Fruit fly (Drosophila melanogaster) whole organism, embryonic: ENCODE measurements around the gene CG33969.

ENCODE experiments used
- Blimp-1 ChIP-seq: fragments of 200-800 bp; sonication (Bioruptor generic); optimal IDR thresholded peaks from 3 replicates; lab custom pipeline; 2018; ENCODE audit warnings: missing biosample characterization, missing genetic modification characterization, mild to moderate bottlenecking, moderate library complexity, missing genetic modification reagents
- CG10462 ChIP-seq: fragments of 200-800 bp; sonication (Bioruptor generic); optimal IDR thresholded peaks from 2 replicates; lab custom pipeline; 2016; ENCODE audit warnings: missing biosample characterization, missing genetic modification characterization
- CG11456 ChIP-seq: fragments of 200-800 bp; sonication (Bioruptor generic); IDR thresholded peaks from 3 replicates; pipeline ENCODE4 v1.3.6; 2022; ENCODE audit warnings: missing biosample characterization, missing genetic modification characterization
- CG1233 ChIP-seq: fragments of 200-800 bp; sonication (Bioruptor generic); optimal IDR thresholded peaks from 4 replicates; lab custom pipeline; 2018; ENCODE audit warnings: missing biosample characterization, mild to moderate bottlenecking, missing genetic modification characterization
- CG15011 ChIP-seq: fragments of 200-800 bp; sonication (Bioruptor generic); optimal IDR thresholded peaks from 3 replicates; lab custom pipeline; 2018; ENCODE audit warnings: missing biosample characterization, mild to moderate bottlenecking, missing genetic modification characterization
- CG16815 ChIP-seq: fragments of 200-800 bp; sonication (Bioruptor generic); optimal IDR thresholded peaks from 3 replicates; lab custom pipeline; 2017; ENCODE audit warnings: missing biosample characterization, mild to moderate bottlenecking, missing genetic modification characterization
- CG17328 ChIP-seq: fragments of 200-800 bp; sonication (Bioruptor generic); IDR thresholded peaks from 2 replicates; pipeline ENCODE4 v1.3.6; 2022; ENCODE audit warnings: missing biosample characterization, missing genetic modification characterization
- CG17568 ChIP-seq: fragments of 200-800 bp; sonication (Bioruptor generic); optimal IDR thresholded peaks from 2 replicates; lab custom pipeline; 2018; ENCODE audit warnings: missing biosample characterization, mild to moderate bottlenecking, missing genetic modification characterization, moderate library complexity
- CG17802 ChIP-seq: fragments of 200-800 bp; sonication (Bioruptor generic); optimal IDR thresholded peaks from 2 replicates; lab custom pipeline; 2018; ENCODE audit warnings: missing biosample characterization, mild to moderate bottlenecking, missing genetic modification characterization, moderate library complexity
- CG1832 ChIP-seq: fragments of 200-800 bp; sonication (Bioruptor generic); optimal IDR thresholded peaks from 2 replicates; lab custom pipeline; 2017; ENCODE audit warnings: missing biosample characterization, mild to moderate bottlenecking, missing genetic modification characterization, inconsistent platforms
- CG3995 ChIP-seq: fragments of 200-800 bp; sonication (Bioruptor generic); optimal IDR thresholded peaks from 3 replicates; lab custom pipeline; 2016; ENCODE audit warnings: missing biosample characterization, missing genetic modification characterization
- CG6689 ChIP-seq: fragments of 200-800 bp; sonication (Bioruptor generic); IDR thresholded peaks from 2 replicates; pipeline ENCODE4 v1.3.6; 2022; ENCODE audit warnings: missing biosample characterization, missing genetic modification characterization
- CG6813 ChIP-seq: fragments of 200-800 bp; sonication (Bioruptor generic); optimal IDR thresholded peaks from 2 replicates; lab custom pipeline; 2017; ENCODE audit warnings: missing biosample characterization, missing genetic modification characterization, mild to moderate bottlenecking, moderate library complexity, missing genetic modification reagents
- CG7556 ChIP-seq: fragments of 200-800 bp; sonication (Bioruptor generic); optimal IDR thresholded peaks from 2 replicates; lab custom pipeline; 2017; ENCODE audit warnings: missing biosample characterization, mild to moderate bottlenecking, missing genetic modification characterization
- CG7786 ChIP-seq: fragments of 200-800 bp; sonication (Bioruptor generic); optimal IDR thresholded peaks from 2 replicates; lab custom pipeline; 2016; ENCODE audit warnings: missing biosample characterization, missing genetic modification characterization
- CG8359 ChIP-seq: fragments of 200-800 bp; sonication (Bioruptor generic); optimal IDR thresholded peaks from 2 replicates; lab custom pipeline; 2017; ENCODE audit warnings: missing biosample characterization, mild to moderate bottlenecking, missing genetic modification characterization, borderline replicate concordance
- Camta ChIP-seq: fragments of 200-800 bp; sonication (Bioruptor generic); optimal IDR thresholded peaks from 2 replicates; lab custom pipeline; 2016; ENCODE audit warnings: missing biosample characterization, missing genetic modification characterization
- Dad ChIP-seq: fragments of 200-800 bp; sonication (Bioruptor generic); optimal IDR thresholded peaks from 3 replicates; lab custom pipeline; 2016; ENCODE audit warnings: missing biosample characterization, missing genetic modification characterization
- Dfd ChIP-seq, 2 experiments: fragments of >200 bp; optimal IDR thresholded peaks; 2 replicates each; lab custom pipeline; 2017; ENCODE audit warnings: missing biosample characterization in 2 of 2, missing genetic modification characterization in 2 of 2
- Doc2 ChIP-seq: fragments of 200-800 bp; sonication (Bioruptor generic); IDR thresholded peaks from 2 replicates; pipeline ENCODE4 v1.3.6; 2022; ENCODE audit warnings: missing biosample characterization, missing genetic modification characterization
- H2.0 ChIP-seq: fragments of 200-800 bp; sonication (Bioruptor generic); IDR thresholded peaks from 2 replicates; pipeline ENCODE4 v1.3.6; 2022; ENCODE audit warnings: missing biosample characterization, missing genetic modification characterization
- HLH54F ChIP-seq: fragments of 200-800 bp; sonication (Bioruptor generic); optimal IDR thresholded peaks from 3 replicates; lab custom pipeline; 2016; ENCODE audit warnings: missing biosample characterization, missing genetic modification characterization
- Kr ChIP-seq: fragments of 200-800 bp; sonication (Bioruptor generic); optimal IDR thresholded peaks from 2 replicates; lab custom pipeline; 2017; ENCODE audit warnings: missing biosample characterization, mild to moderate bottlenecking, missing genetic modification characterization
- Lhr ChIP-seq: fragments of 200-800 bp; sonication (Bioruptor generic); optimal IDR thresholded peaks from 3 replicates; lab custom pipeline; 2017; ENCODE audit warnings: mild to moderate bottlenecking, missing biosample characterization, missing genetic modification reagents, missing genetic modification characterization
- Mad ChIP-seq: fragments of 200-800 bp; sonication (Bioruptor generic); optimal IDR thresholded peaks from 2 replicates; lab custom pipeline; 2016; ENCODE audit warnings: missing biosample characterization, missing genetic modification characterization
- Neu2 ChIP-seq: fragments of 200-800 bp; sonication (Bioruptor generic); optimal IDR thresholded peaks from 3 replicates; lab custom pipeline; 2016; ENCODE audit warnings: missing biosample characterization, missing genetic modification characterization, borderline replicate concordance
- Spps ChIP-seq: fragments of 200-800 bp; sonication (Bioruptor generic); optimal IDR thresholded peaks from 2 replicates; lab custom pipeline; 2018; ENCODE audit warnings: missing biosample characterization, mild to moderate bottlenecking, missing genetic modification characterization
- ash1 ChIP-seq: fragments of 200-800 bp; sonication (Bioruptor generic); optimal IDR thresholded peaks from 2 replicates; lab custom pipeline; 2018; ENCODE audit warnings: missing biosample characterization, mild to moderate bottlenecking, missing genetic modification characterization
- bowl ChIP-seq: fragments of 200-800 bp; sonication (Bioruptor generic); IDR thresholded peaks from 2 replicates; pipeline ENCODE4 v1.3.6; 2022; ENCODE audit warnings: missing biosample characterization, missing genetic modification characterization
- bsh ChIP-seq, 2 experiments: fragments of 200-800 bp; sonication (Bioruptor generic); optimal IDR thresholded peaks; 2 replicates each; lab custom pipeline; 2017 to 2018; ENCODE audit warnings: mild to moderate bottlenecking in 2 of 2, missing biosample characterization in 2 of 2, missing genetic modification characterization in 2 of 2, moderate library complexity in 1 of 2
- eyg ChIP-seq: fragments of 200-800 bp; sonication (Bioruptor generic); optimal IDR thresholded peaks from 3 replicates; lab custom pipeline; 2016; ENCODE audit warnings: missing biosample characterization, missing genetic modification characterization
- ind ChIP-seq: fragments of 200-800 bp; sonication (Bioruptor generic); optimal IDR thresholded peaks from 3 replicates; lab custom pipeline; 2016; ENCODE audit warnings: missing biosample characterization, missing genetic modification characterization
- inv ChIP-seq: fragments of 200-800 bp; sonication (Bioruptor generic); IDR thresholded peaks from 2 replicates; pipeline ENCODE4 v1.3.6; 2022; ENCODE audit warnings: missing biosample characterization, missing genetic modification characterization; ENCODE audit not compliant: partially characterized antibody
- lov ChIP-seq, 2 experiments: fragments of 200-800 bp in 1 of 2; fragments of >200 bp in 1 of 2; sonication (Bioruptor generic) in 1 of 2; IDR thresholded peaks in 1 of 2; optimal IDR thresholded peaks in 1 of 2; 2 replicates in 1 of 2; 3 replicates in 1 of 2; pipeline versions ENCODE4 v1.3.6 to Lab custom; 2017 to 2022; ENCODE audit warnings: missing biosample characterization in 1 of 2, missing genetic modification characterization in 1 of 2
- onecut ChIP-seq: fragments of 200-800 bp; sonication (Bioruptor generic); IDR thresholded peaks from 2 replicates; pipeline ENCODE4 v1.3.6; 2022; ENCODE audit warnings: missing biosample characterization, missing genetic modification characterization
- org-1 ChIP-seq: fragments of 200-800 bp; sonication (Bioruptor generic); optimal IDR thresholded peaks from 2 replicates; lab custom pipeline; 2017; ENCODE audit warnings: missing biosample characterization, missing genetic modification characterization
- psq ChIP-seq: fragments of 200-800 bp; sonication (Bioruptor generic); optimal IDR thresholded peaks from 2 replicates; lab custom pipeline; 2017; ENCODE audit warnings: missing biosample characterization, missing genetic modification characterization
- run ChIP-seq: fragments of 200-800 bp; sonication (Bioruptor generic); optimal IDR thresholded peaks from 3 replicates; lab custom pipeline; 2018; ENCODE audit warnings: missing biosample characterization, mild to moderate bottlenecking, missing genetic modification characterization
- sc ChIP-seq, 3 experiments: fragments of >200 bp in 2 of 3; fragments of 200-800 bp in 1 of 3; sonication (Bioruptor generic) in 1 of 3; optimal IDR thresholded peaks; 2 replicates in 2 of 3; 3 replicates in 1 of 3; lab custom pipeline; 2017; ENCODE audit warnings: mild to moderate bottlenecking in 1 of 3, missing biosample characterization in 1 of 3, missing genetic modification characterization in 1 of 3, missing genetic modification reagents in 1 of 3
- sens-2 ChIP-seq: fragments of 200-800 bp; sonication (Bioruptor generic); IDR thresholded peaks from 2 replicates; pipeline ENCODE4 v1.3.6; 2022; ENCODE audit warnings: missing biosample characterization, missing genetic modification characterization
- tio ChIP-seq: fragments of 200-800 bp; sonication (Bioruptor generic); optimal IDR thresholded peaks from 2 replicates; lab custom pipeline; 2017; ENCODE audit warnings: missing biosample characterization, missing genetic modification characterization, inconsistent platforms
- vfl ChIP-seq: fragments of 200-800 bp; sonication (Bioruptor generic); optimal IDR thresholded peaks from 2 replicates; lab custom pipeline; 2016; ENCODE audit warnings: missing biosample characterization, missing genetic modification characterization
- vvl ChIP-seq: fragments of 200-800 bp; sonication (Bioruptor generic); IDR thresholded peaks from 2 replicates; pipeline ENCODE4 v1.3.6; 2022; ENCODE audit warnings: missing biosample characterization, missing genetic modification characterization
- zen2 ChIP-seq: fragments of 200-800 bp; sonication (Bioruptor generic); IDR thresholded peaks from 3 replicates; pipeline ENCODE4 v1.3.6; 2022; ENCODE audit warnings: missing biosample characterization, missing genetic modification characterization; ENCODE audit not compliant: partially characterized antibody
- zfh2 ChIP-seq: fragments of 200-800 bp; sonication (Bioruptor generic); optimal IDR thresholded peaks from 2 replicates; lab custom pipeline; 2016; ENCODE audit warnings: missing biosample characterization, missing genetic modification characterization

CG33969 gene

dm6 chr3L:20399550-20400109 is 6.3 kb upstream of the CG33969 start (continued):
- TF ChIP-seq sens-2 (GFP tag; lab: Robert Waterston, UW): no peak; the same call in 1 of the 2 replicates
- peak; percentile 85 for TF ChIP-seq HLH54F
- no peak for TF ChIP-seq Doc2 (GFP tag; lab: Robert Waterston, UW)
- no peak for TF ChIP-seq Dfd (GFP tag; optimal IDR thresholded peaks at IDR 0.05; lab: Kevin White, UChicago)
- peak; percentile 79 for TF ChIP-seq onecut (GFP tag; lab: Robert Waterston, UW)
- TF ChIP-seq Lhr (GFP tag; lab: Kevin White, UChicago): peak; percentile 40
- TF ChIP-seq ind: peak; percentile 88
- peak; percentile 81 for TF ChIP-seq Blimp-1 (GFP tag; lab: Kevin White, UChicago)
- TF ChIP-seq Spps: peak; percentile 48
- no peak for TF ChIP-seq sc (optimal IDR thresholded peaks at IDR 0.05; lab: Kevin White, UChicago)
- TF ChIP-seq sc (GFP tag; optimal IDR thresholded peaks at IDR 0.05; lab: Kevin White, UChicago): peak; percentile 64

- TF ChIP-seq zen2 (GFP tag; lab: Robert Waterston, UW) (no peak), Camta (peak; percentile 60), run (tag; lab: Kevin White, UChicago) (peak; percentile 76), H2.0 (GFP tag; lab: Robert Waterston, UW) (peak; percentile 72), CG7786 (peak; percentile 63), Mad (peak; percentile 82), CG8359 (GFP tag; lab: Kevin White, UChicago) (peak; percentile 29), CG16815 (GFP tag; lab: Kevin White, UChicago) (peak; percentile 60), tio (GFP tag; lab: Kevin White, UChicago) (peak; percentile 88), bsh (GFP tag; optimal IDR thresholded peaks at IDR 0.05; lab: Kevin White, UChicago) (peak; percentile 58 to 82), CG6813 (GFP tag; lab: Kevin White, UChicago) (peak; percentile 67), CG1832 (GFP tag; lab: Kevin White, UChicago) (peak; percentile 38), zfh2 (peak; percentile 64), Neu2 (no peak), Dad (GFP tag; lab: Kevin White, UChicago) (peak; percentile 61), CG10462 (GFP tag; lab: Kevin White, UChicago) (peak; percentile 76), vfl (peak; percentile 55), bowl (0 out of 2 replicates have a peak, but pooled peaks have one; percentile 13), ash1 (GFP tag; lab: Kevin White, UChicago) (no peak), CG7556 (GFP tag; lab: Kevin White, UChicago) (peak; percentile 92), org-1 (GFP tag; lab: Kevin White, UChicago) (peak; percentile 81), CG17802 (tag; lab: Kevin White, UChicago) (peak; percentile 56), CG17568 (GFP tag; lab: Kevin White, UChicago) (peak; percentile 76), CG11456 (GFP tag; lab: Robert Waterston, UW) (peak; percentile 74; the same call in 2 of the 3 replicates), vvl (GFP tag; lab: Robert Waterston, UW) (peak; percentile 80), CG3995 (GFP tag; lab: Kevin White, UChicago) (peak; percentile 22), inv (no peak), CG6689 (GFP tag; lab: Robert Waterston, UW) (peak; percentile 84), CG1233 (GFP tag; lab: Kevin White, UChicago) (peak; percentile 90), psq (GFP tag; lab: Kevin White, UChicago) (peak; percentile 10), Kr (no peak), lov (optimal IDR thresholded peaks at IDR 0.05; lab: Kevin White, UChicago) (no peak), lov (GFP tag; IDR thresholded peaks at IDR 0.05; lab: Robert Waterston, UW) (no peak), eyg (peak; percentile 47), CG15011 (GFP tag; lab: Kevin White, UChicago) (peak; percentile 70), CG17328 (GFP tag; lab: Robert Waterston, UW) (peak; percentile 62)
Observed at dm6 chr3L:20398243-20399222, 5.2 kb upstream of the CG33969 start.
